Fruit fly (Drosophila melanogaster): ENCODE data around the gene CG44774.
A peak's percentile ranks its signal among the peaks of the same experiment; 100 is the strongest.

CG44774 gene

DNA sequence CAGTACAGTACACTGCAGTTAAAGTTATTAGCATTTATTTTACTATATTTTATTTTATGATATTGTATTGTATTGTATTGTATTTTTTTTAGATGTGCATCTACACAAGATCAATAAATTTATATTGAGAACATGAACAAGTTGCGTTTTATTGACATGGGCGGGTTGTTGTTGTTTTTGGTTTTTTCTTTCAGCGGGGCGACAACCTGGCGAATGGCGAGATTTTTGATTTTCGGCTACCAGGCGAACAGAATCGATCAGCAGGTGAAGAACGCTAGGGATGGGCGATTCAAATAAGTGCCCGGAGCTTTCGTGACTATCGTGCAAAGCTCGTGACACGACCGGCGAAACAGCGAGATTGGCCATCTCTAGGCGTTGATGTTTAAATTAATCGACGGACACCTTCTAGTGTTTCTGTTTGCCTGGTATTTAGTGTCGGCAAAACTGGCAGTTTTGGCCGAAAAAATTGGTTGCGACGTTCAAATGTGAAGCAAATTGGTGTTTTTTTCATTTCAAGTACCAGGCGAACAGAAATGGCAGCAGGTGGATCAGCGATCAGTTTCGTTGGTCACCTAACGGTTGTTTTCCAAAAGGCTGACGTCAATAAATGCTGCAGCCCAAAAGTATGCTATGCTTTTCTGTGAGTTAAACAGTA is 18.0 kb upstream of the CG44774 start (continued):
- TF ChIP-seq ranshi (GFP tag; IDR thresholded peaks at IDR 0.05) (0 out of 2 replicates have a peak, but pooled peaks have one; percentile 6), CG17802 (tag; optimal IDR thresholded peaks at IDR 0.05) (no peak), Ptx1 (GFP tag; IDR thresholded peaks at IDR 0.05) (peak; percentile 14; the same call in 1 of the 2 replicates), kni (GFP tag; optimal IDR thresholded peaks at IDR 0.05) (peak; percentile 90), CG17328 (GFP tag; IDR thresholded peaks at IDR 0.05) (peak; percentile 10; the same call in 1 of the 2 replicates), chn (GFP tag; optimal IDR thresholded peaks at IDR 0.05) (no peak), vnd (GFP tag; IDR thresholded peaks at IDR 0.05; ENCODE audit: partially characterized antibody) (peak; percentile 91), kay (GFP tag; optimal IDR thresholded peaks at IDR 0.05) (no peak), CG10274 (GFP tag; optimal IDR thresholded peaks at IDR 0.05) (no peak), Drgx (GFP tag; IDR thresholded peaks at IDR 0.05) (peak; percentile 34; the same call in 1 of the 2 replicates), knrl (GFP tag; IDR thresholded peaks at IDR 0.05; ENCODE audit: partially characterized antibody) (peak; percentile 93), CG14014 (GFP tag; IDR thresholded peaks at IDR 0.05) (peak; percentile 15; the same call in 1 of the 2 replicates), CG7556 (GFP tag; optimal IDR thresholded peaks at IDR 0.05) (peak; percentile 1), CG30403 (GFP tag; optimal IDR thresholded peaks at IDR 0.05) (peak; percentile 12), CG9932 (GFP tag; IDR thresholded peaks at IDR 0.05) (peak; percentile 53), Scr (GFP tag; IDR thresholded peaks at IDR 0.05; ENCODE audit: partially characterized antibody) (peak; percentile 95), nom (GFP tag; optimal IDR thresholded peaks at IDR 0.05) (peak; percentile 14), CG16813 (GFP tag; IDR thresholded peaks at IDR 0.05; ENCODE audit: partially characterized antibody) (peak; percentile 92), CG9727 (GFP tag; optimal IDR thresholded peaks at IDR 0.05) (peak; percentile 18), CG13424 (tag; optimal IDR thresholded peaks at IDR 0.05) (peak; percentile 16), amos (GFP tag; IDR thresholded peaks at IDR 0.05; ENCODE audit: partially characterized antibody) (peak; percentile 95), CG7963 (GFP tag; IDR thresholded peaks at IDR 0.05; ENCODE audit: partially characterized antibody) (peak; percentile 93)

DNA sequence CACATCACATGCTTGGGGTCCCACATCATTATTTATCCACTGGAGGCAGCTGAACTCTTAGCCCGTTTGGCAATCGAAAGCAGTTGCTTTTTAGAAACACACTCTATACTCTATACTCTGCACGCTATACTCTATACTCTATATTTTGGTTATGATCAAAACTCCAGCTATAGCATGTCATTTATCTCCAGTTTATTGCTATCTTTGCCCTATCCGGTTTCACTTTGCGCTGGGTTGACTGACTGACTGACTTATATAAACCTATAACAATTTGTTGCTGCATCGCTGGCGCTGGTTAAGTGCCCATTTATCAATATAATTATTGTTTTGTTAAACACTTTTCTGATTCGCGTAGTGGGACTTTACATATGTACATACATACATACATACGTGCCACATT is 5.6 kb upstream of the CG44774 start:
- TF ChIP-seq D19A (tag; optimal IDR thresholded peaks at IDR 0.05) (peak; percentile 66), cato (GFP tag; optimal IDR thresholded peaks at IDR 0.05; ENCODE audit: borderline replicate concordance) (no peak)

DNA sequence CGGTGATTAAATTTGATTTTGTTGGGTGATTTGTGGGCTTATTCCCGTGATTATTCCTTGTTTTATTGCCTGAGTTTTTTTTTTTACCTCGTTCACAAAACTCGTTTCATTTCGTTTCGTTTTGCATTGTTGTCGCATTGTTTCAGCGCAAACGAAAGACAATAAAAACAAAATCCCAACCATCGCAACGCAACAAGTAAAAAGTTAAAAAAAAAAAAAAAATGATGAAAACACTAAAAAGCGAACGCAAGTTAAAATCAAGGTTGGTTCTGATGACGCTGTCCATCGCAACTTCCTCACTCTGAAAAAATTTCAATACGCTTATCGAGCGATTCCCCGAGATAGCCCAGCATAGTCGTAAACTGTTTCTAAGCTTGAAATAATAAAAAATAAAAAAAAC is 3.6 kb upstream of the CG44774 start:
- TF ChIP-seq nom (GFP tag; optimal IDR thresholded peaks at IDR 0.05) (peak; percentile 36), mld (GFP tag; IDR thresholded peaks at IDR 0.05; ENCODE audit: partially characterized antibody) (no peak)

DNA sequence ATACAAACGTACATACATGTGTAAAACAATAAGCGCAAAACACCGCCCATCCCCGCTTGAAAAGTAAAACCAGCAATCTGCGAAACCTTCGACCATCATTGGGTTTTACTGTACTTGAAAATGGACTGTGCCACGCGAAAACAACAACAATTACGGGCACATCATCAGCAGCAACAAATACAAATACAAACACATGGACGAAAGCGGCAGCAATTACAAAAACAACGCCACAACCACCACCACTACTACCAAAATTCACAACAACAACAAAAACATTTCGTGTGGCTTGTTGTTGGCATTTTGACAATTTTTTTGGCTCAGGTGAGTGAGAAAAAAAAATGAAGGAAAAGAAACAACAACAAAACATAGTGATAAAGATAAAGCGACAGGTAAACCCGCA is 2.6 kb upstream of the CG44774 start:
- TF ChIP-seq Drgx (GFP tag; IDR thresholded peaks at IDR 0.05) (0 out of 2 replicates have a peak, but pooled peaks have one; percentile 10), sqz (GFP tag; optimal IDR thresholded peaks at IDR 0.05) (peak; percentile 86), CG8924 (tag; optimal IDR thresholded peaks at IDR 0.05) (peak; percentile 24), cg (GFP tag; optimal IDR thresholded peaks at IDR 0.05) (peak; percentile 52), zen (tag; optimal IDR thresholded peaks at IDR 0.05) (peak; percentile 20), CG4360 (GFP tag; IDR thresholded peaks at IDR 0.05) (peak; percentile 98), Neu2 (GFP tag; optimal IDR thresholded peaks at IDR 0.05; ENCODE audit: borderline replicate concordance) (no peak), Med (GFP tag) (peak; percentile 53), Aef1 (GFP tag; IDR thresholded peaks at IDR 0.05) (peak; percentile 44; the same call in 2 of the 3 replicates), CG15479 (GFP tag; optimal IDR thresholded peaks at IDR 0.05) (peak; percentile 45), Sox102F (GFP tag; optimal IDR thresholded peaks at IDR 0.05) (no peak), CG6175 (GFP tag; IDR thresholded peaks at IDR 0.05) (no peak), grau (tag; optimal IDR thresholded peaks at IDR 0.05) (peak; percentile 88), CG12942 (GFP tag; optimal IDR thresholded peaks at IDR 0.05) (no peak), aop (GFP tag; IDR thresholded peaks at IDR 0.05) (no peak), CG32772 (GFP tag; IDR thresholded peaks at IDR 0.05) (peak; percentile 55; the same call in 1 of the 2 replicates), eve (GFP tag; optimal IDR thresholded peaks at IDR 0.05) (peak in 1 of 2 experiments; percentile 65)
